Fruit fly (Drosophila melanogaster): ENCODE measurements around the gene jhamt.

jhamt gene

dm6 chr2L:16402512-16402911 lies 36.8 kb downstream of the jhamt start:
- no peak for TF ChIP-seq CTCF (optimal IDR thresholded peaks at IDR 0.05)
- no peak for TF ChIP-seq CG8478 (optimal IDR thresholded peaks at IDR 0.05)

- TF ChIP-seq CTCF (optimal IDR thresholded peaks at IDR 0.05) (no peak), CG8478 (optimal IDR thresholded peaks at IDR 0.05) (no peak)
These were observed 40.8 kb downstream of the jhamt start for dm6 chr2L:16406523-16406922.

DNA sequence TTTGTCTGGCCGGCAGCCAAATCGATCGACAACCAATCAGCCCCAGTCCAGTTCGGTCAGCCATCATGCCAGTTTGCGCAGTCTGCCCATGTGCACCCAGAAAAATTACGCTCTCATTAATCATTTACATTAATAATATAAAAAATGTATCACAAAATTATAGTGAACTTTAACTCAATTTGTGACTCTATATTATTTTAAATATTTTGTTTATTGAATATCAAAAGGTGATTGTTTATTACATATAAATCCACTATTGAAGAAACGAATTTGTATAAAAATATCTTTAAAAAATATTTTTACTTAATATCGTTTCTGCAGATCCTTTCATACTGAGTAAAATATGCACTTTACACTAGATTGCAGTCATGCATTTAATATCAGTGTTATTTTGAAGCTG lies 41.6 kb downstream of the jhamt start:
- no peak for TF ChIP-seq CG8478 (optimal IDR thresholded peaks at IDR 0.05)
- TF ChIP-seq CTCF (optimal IDR thresholded peaks at IDR 0.05) = no peak

DNA sequence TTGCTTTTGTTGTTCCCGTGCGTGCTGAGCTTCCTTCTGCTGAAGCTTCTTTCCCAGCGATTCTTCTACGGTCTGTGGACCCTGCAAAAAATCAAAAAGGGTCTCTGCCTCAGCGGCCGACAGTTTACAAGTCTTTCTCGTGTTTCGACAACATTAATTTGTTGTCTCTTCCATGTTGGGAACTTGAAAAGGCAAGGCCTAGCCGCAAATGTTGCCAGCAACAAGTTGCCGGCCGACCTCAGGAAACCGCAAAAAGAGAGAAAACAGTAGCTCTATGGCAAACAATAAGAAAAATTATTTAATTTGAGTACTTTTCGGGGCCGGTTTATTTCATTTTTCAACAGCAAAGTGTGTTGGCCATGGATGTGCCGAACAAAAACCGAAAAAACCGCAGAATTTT lies 48.1 kb downstream of the jhamt start:
- TF ChIP-seq CTCF (optimal IDR thresholded peaks at IDR 0.05) = no peak
- TF ChIP-seq CG8478 (optimal IDR thresholded peaks at IDR 0.05) = no peak
